Fruit fly (Drosophila melanogaster) whole organism, embryonic: ENCODE data around the gene ND-SGDH.
A peak's percentile ranks its signal among the peaks of the same experiment; 100 is the strongest.

Source experiments
- Atf-2 ChIP-seq: fragments of 200-800 bp; sonication (Bioruptor generic); optimal IDR thresholded peaks from 2 replicates; lab custom pipeline; 2016; ENCODE audit warnings: missing biosample characterization, missing genetic modification characterization
- CG12155 ChIP-seq: fragments of 200-800 bp; sonication (Bioruptor generic); optimal IDR thresholded peaks from 3 replicates; lab custom pipeline; 2016; ENCODE audit warnings: missing biosample characterization, missing genetic modification characterization
- CG1647 ChIP-seq: fragments of 200-800 bp; sonication (Bioruptor generic); optimal IDR thresholded peaks from 3 replicates; lab custom pipeline; 2016; ENCODE audit warnings: missing biosample characterization, missing genetic modification characterization
- CG16779 ChIP-seq: fragments of 200-800 bp; sonication (Bioruptor generic); IDR thresholded peaks from 2 replicates; pipeline ENCODE4 v1.3.6; 2022; ENCODE audit warnings: missing biosample characterization, missing genetic modification characterization
- CG17186 ChIP-seq: fragments of 200-800 bp; sonication (Bioruptor generic); optimal IDR thresholded peaks from 3 replicates; lab custom pipeline; 2017; ENCODE audit warnings: missing biosample characterization, missing genetic modification reagents, missing genetic modification characterization
- CG17361 ChIP-seq: fragments of 200-800 bp; sonication (Bioruptor generic); IDR thresholded peaks from 3 replicates; pipeline ENCODE4 v1.3.6; 2022; ENCODE audit warnings: missing biosample characterization, missing genetic modification characterization
- CG17829 ChIP-seq: fragments of 200-800 bp; optimal IDR thresholded peaks from 2 replicates; lab custom pipeline; 2019; ENCODE audit warnings: missing biosample characterization, mild to moderate bottlenecking, missing genetic modification characterization, moderate library complexity
- CG1832 ChIP-seq: fragments of 200-800 bp; sonication (Bioruptor generic); optimal IDR thresholded peaks from 2 replicates; lab custom pipeline; 2017; ENCODE audit warnings: missing biosample characterization, mild to moderate bottlenecking, missing genetic modification characterization, inconsistent platforms
- CG18476 ChIP-seq: fragments of 200-800 bp; sonication (Bioruptor generic); optimal IDR thresholded peaks from 2 replicates; lab custom pipeline; 2016; ENCODE audit warnings: missing biosample characterization, mild to moderate bottlenecking, missing genetic modification characterization
- CG2199 ChIP-seq: fragments of 200-800 bp; sonication (Bioruptor generic); IDR thresholded peaks from 3 replicates; pipeline ENCODE4 v1.3.6; 2022; ENCODE audit warnings: missing biosample characterization, missing genetic modification characterization
- CG2712 ChIP-seq: fragments of 200-800 bp; optimal IDR thresholded peaks from 3 replicates; lab custom pipeline; 2019; ENCODE audit warnings: missing biosample characterization, mild to moderate bottlenecking, missing genetic modification characterization, moderate library complexity
- CG31388 ChIP-seq: fragments of 200-800 bp; sonication (Bioruptor generic); optimal IDR thresholded peaks from 2 replicates; lab custom pipeline; 2016; ENCODE audit warnings: missing biosample characterization, missing genetic modification characterization
- CG3163 ChIP-seq: fragments of 200-800 bp; sonication (Bioruptor generic); optimal IDR thresholded peaks from 3 replicates; lab custom pipeline; 2016; ENCODE audit warnings: missing biosample characterization, missing genetic modification characterization
- CG34376 ChIP-seq: fragments of 200-800 bp; sonication (Bioruptor generic); optimal IDR thresholded peaks from 2 replicates; lab custom pipeline; 2018; ENCODE audit warnings: missing biosample characterization, mild to moderate bottlenecking, missing genetic modification characterization
- CG4282 ChIP-seq: fragments of 200-800 bp; sonication (Bioruptor generic); optimal IDR thresholded peaks from 2 replicates; lab custom pipeline; 2016; ENCODE audit warnings: missing biosample characterization, missing genetic modification characterization
- CG4617 ChIP-seq: fragments of 200-800 bp; sonication (Bioruptor generic); optimal IDR thresholded peaks from 3 replicates; lab custom pipeline; 2016; ENCODE audit warnings: missing biosample characterization, missing genetic modification characterization, borderline replicate concordance
- CG7357 ChIP-seq: fragments of 200-800 bp; sonication (Bioruptor generic); IDR thresholded peaks from 3 replicates; pipeline ENCODE4 v1.3.6; 2022; ENCODE audit warnings: missing biosample characterization, missing genetic modification characterization
- CG8281 ChIP-seq: fragments of 200-800 bp; sonication (Bioruptor generic); optimal IDR thresholded peaks from 2 replicates; lab custom pipeline; 2018; ENCODE audit warnings: missing biosample characterization, mild to moderate bottlenecking, missing genetic modification characterization, moderate library complexity
- CG8924 ChIP-seq: fragments of 200-800 bp; optimal IDR thresholded peaks from 3 replicates; lab custom pipeline; 2019; ENCODE audit warnings: missing biosample characterization, mild to moderate bottlenecking, missing genetic modification characterization, moderate library complexity
- Doc3 ChIP-seq: fragments of 200-800 bp; sonication (Bioruptor generic); IDR thresholded peaks from 3 replicates; pipeline ENCODE4 v1.3.6; 2022; ENCODE audit warnings: missing biosample characterization, missing genetic modification characterization; ENCODE audit not compliant: partially characterized antibody
- E2f2 ChIP-seq: fragments of 200-800 bp; sonication (Bioruptor generic); IDR thresholded peaks from 2 replicates; pipeline ENCODE4 v1.3.6; 2022; ENCODE audit warnings: missing biosample characterization, missing genetic modification characterization
- ERR ChIP-seq: fragments of 200-800 bp; sonication (Bioruptor generic); optimal IDR thresholded peaks from 2 replicates; lab custom pipeline; 2016; ENCODE audit warnings: missing biosample characterization, missing genetic modification characterization
- HHEX ChIP-seq: fragments of 200-800 bp; sonication (Bioruptor generic); optimal IDR thresholded peaks from 3 replicates; lab custom pipeline; 2017; ENCODE audit warnings: missing biosample characterization, mild to moderate bottlenecking, missing genetic modification characterization, missing genetic modification reagents
- HLH54F ChIP-seq: fragments of 200-800 bp; sonication (Bioruptor generic); optimal IDR thresholded peaks from 3 replicates; lab custom pipeline; 2016; ENCODE audit warnings: missing biosample characterization, missing genetic modification characterization
- MESR4 ChIP-seq: fragments of 200-800 bp; sonication (Bioruptor generic); optimal IDR thresholded peaks from 2 replicates; lab custom pipeline; 2018; ENCODE audit warnings: missing biosample characterization, mild to moderate bottlenecking, missing genetic modification characterization, moderate library complexity
- Six4 ChIP-seq: fragments of 200-800 bp; sonication (Bioruptor generic); optimal IDR thresholded peaks from 2 replicates; lab custom pipeline; 2016; ENCODE audit warnings: missing biosample characterization, missing genetic modification characterization
- Sox100B ChIP-seq: fragments of 200-800 bp; sonication (Bioruptor generic); optimal IDR thresholded peaks from 3 replicates; lab custom pipeline; 2018; ENCODE audit warnings: missing biosample characterization, mild to moderate bottlenecking, missing genetic modification characterization
- Sox102F ChIP-seq: fragments of 200-800 bp; sonication (Bioruptor generic); optimal IDR thresholded peaks from 2 replicates; lab custom pipeline; 2018; ENCODE audit warnings: missing biosample characterization, mild to moderate bottlenecking, missing genetic modification characterization, moderate library complexity
- az2 ChIP-seq: fragments of 200-800 bp; sonication (Bioruptor generic); optimal IDR thresholded peaks from 3 replicates; lab custom pipeline; 2016; ENCODE audit warnings: missing biosample characterization, missing genetic modification characterization
- cato ChIP-seq: fragments of 200-800 bp; sonication (Bioruptor generic); optimal IDR thresholded peaks from 2 replicates; lab custom pipeline; 2016; ENCODE audit warnings: missing biosample characterization, missing genetic modification characterization, borderline replicate concordance
- chm ChIP-seq: fragments of 200-800 bp; sonication (Bioruptor generic); IDR thresholded peaks from 2 replicates; pipeline ENCODE4 v1.3.6; 2022; ENCODE audit warnings: missing biosample characterization, missing genetic modification characterization
- crc ChIP-seq: fragments of 200-800 bp; sonication (Bioruptor generic); optimal IDR thresholded peaks from 2 replicates; lab custom pipeline; 2016; ENCODE audit warnings: missing biosample characterization, missing genetic modification characterization
- fd96Cb ChIP-seq: fragments of 200-800 bp; sonication (Bioruptor generic); optimal IDR thresholded peaks from 2 replicates; lab custom pipeline; 2018; ENCODE audit warnings: missing biosample characterization, mild to moderate bottlenecking, missing genetic modification characterization, moderate library complexity
- gem ChIP-seq: fragments of 200-800 bp; sonication (Bioruptor generic); optimal IDR thresholded peaks from 2 replicates; lab custom pipeline; 2019; ENCODE audit warnings: missing biosample characterization, mild to moderate bottlenecking, missing genetic modification characterization, moderate library complexity
- hth ChIP-seq: fragments of >200 bp; optimal IDR thresholded peaks from 2 replicates; lab custom pipeline; 2017; ENCODE audit warnings: inconsistent platforms
- ken ChIP-seq: fragments of 200-800 bp; sonication (Bioruptor generic); IDR thresholded peaks from 3 replicates; pipeline ENCODE4 v1.3.6; 2022; ENCODE audit warnings: missing biosample characterization, missing genetic modification characterization
- lbe ChIP-seq: fragments of 200-800 bp; sonication (Bioruptor generic); optimal IDR thresholded peaks from 2 replicates; lab custom pipeline; 2016; ENCODE audit warnings: missing biosample characterization, mild to moderate bottlenecking, missing genetic modification characterization
- lov ChIP-seq, 2 experiments: fragments of 200-800 bp in 1 of 2; fragments of >200 bp in 1 of 2; sonication (Bioruptor generic) in 1 of 2; IDR thresholded peaks in 1 of 2; optimal IDR thresholded peaks in 1 of 2; 2 replicates in 1 of 2; 3 replicates in 1 of 2; pipeline versions ENCODE4 v1.3.6 to Lab custom; 2017 to 2022; ENCODE audit warnings: missing biosample characterization in 1 of 2, missing genetic modification characterization in 1 of 2
- nom ChIP-seq: fragments of 200-800 bp; sonication (Bioruptor generic); optimal IDR thresholded peaks from 2 replicates; lab custom pipeline; 2017; ENCODE audit warnings: missing biosample characterization, missing genetic modification characterization, mild to moderate bottlenecking, moderate library complexity, missing genetic modification reagents
- p53 ChIP-seq: fragments of 200-800 bp; sonication (Bioruptor generic); optimal IDR thresholded peaks from 2 replicates; lab custom pipeline; 2016; ENCODE audit warnings: missing biosample characterization, missing genetic modification characterization
- phol ChIP-seq: fragments of 200-800 bp; sonication (Bioruptor generic); optimal IDR thresholded peaks from 3 replicates; lab custom pipeline; 2018; ENCODE audit warnings: missing biosample characterization, mild to moderate bottlenecking, missing genetic modification characterization, moderate library complexity
- salm ChIP-seq: fragments of 200-800 bp; sonication (Bioruptor generic); optimal IDR thresholded peaks from 2 replicates; lab custom pipeline; 2018; ENCODE audit warnings: missing biosample characterization, mild to moderate bottlenecking, missing genetic modification characterization
- sens ChIP-seq: fragments of 200-800 bp; sonication (Bioruptor generic); peaks from one replicate; lab custom pipeline; 2016; ENCODE audit warnings: missing biosample characterization, missing genetic modification characterization
- sisA ChIP-seq: fragments of 200-800 bp; sonication (Bioruptor generic); IDR thresholded peaks from 2 replicates; pipeline ENCODE4 v1.3.6; 2022; ENCODE audit warnings: missing biosample characterization, missing genetic modification characterization
- twi ChIP-seq: fragments of 200-800 bp; optimal IDR thresholded peaks from 2 replicates; lab custom pipeline; 2019; ENCODE audit warnings: missing biosample characterization, mild to moderate bottlenecking, missing genetic modification characterization, moderate library complexity

ND-SGDH gene

DNA sequence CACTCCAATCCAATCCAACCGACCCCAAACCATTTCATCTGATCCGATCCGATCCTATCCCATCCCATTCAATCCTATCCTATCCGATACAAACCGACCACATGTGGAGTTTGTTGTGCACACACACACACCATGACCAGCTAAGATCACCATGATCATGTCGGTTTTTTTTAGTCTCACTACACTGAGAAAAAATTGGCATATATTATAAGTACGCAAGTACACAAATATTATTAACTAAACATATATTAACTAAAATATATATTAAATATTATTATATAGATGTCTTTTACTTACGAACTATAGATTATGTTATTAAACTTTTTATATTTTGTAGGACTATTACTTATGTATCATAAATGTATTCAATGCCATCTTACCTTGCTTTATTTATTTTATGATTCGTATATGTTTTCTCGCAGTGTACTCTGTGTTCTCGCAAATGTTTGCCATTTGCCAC, 36.4 kb downstream of the ND-SGDH start (continued):
- TF ChIP-seq gem (tag; lab: Kevin White, UChicago): peak; percentile 68
- peak; percentile 50 for TF ChIP-seq Sox100B (GFP tag; lab: Kevin White, UChicago)

DNA sequence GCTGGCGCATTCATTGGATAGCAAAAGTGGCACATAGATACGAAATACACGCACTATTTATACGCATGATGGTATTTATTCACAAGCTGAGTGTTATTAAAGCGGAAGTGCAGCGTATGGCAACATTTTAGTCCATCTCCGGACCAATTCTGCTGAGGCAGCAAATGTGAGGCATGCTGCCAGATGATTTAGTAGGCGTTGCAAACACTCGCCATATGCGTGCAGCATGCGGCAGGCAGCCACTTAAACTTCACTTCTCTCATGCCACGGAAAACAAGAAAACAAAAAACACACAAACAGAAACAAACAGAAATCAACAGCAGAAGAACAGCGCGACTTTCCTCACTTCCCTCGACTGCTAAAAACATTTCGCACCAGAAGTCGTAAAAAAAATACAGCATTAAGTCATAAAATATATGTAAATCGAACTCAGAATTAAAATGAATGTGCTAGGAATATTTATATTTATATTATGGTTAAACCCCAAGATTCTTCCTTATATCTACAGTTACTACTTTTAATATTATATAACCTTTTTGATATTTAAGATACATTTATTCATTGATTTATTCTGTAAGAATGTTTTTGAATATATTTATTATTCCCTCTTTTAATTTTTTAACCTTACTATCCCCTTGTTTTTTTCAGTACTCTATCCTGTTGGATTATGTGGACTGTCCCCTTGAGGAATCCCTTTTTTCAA, 38.9 kb downstream of the ND-SGDH start:
- TF ChIP-seq CG16779 (peak; percentile 19; the same call in 1 of the 2 replicates), nom (GFP tag; lab: Kevin White, UChicago) (peak; percentile 49), sens (GFP tag; lab: Kevin White, UChicago) (peak; percentile 58), CG2199 (GFP tag; lab: Robert Waterston, UW) (peak; percentile 79; the same call in 2 of the 3 replicates), CG31388 (no peak), twi (tag; lab: Kevin White, UChicago) (peak; percentile 99), CG17361 (GFP tag; lab: Robert Waterston, UW) (no peak), Six4 (GFP tag; lab: Kevin White, UChicago) (no peak), lov (optimal IDR thresholded peaks at IDR 0.05; lab: Kevin White, UChicago) (no peak), lov (GFP tag; IDR thresholded peaks at IDR 0.05; lab: Robert Waterston, UW) (0 out of 3 replicates have a peak, but pooled peaks have one; percentile 50), CG4617 (no peak), CG8281 (no peak), CG17186 (GFP tag; lab: Kevin White, UChicago) (no peak), hth (lab: Kevin White, UChicago) (no peak), Doc3 (no peak), ERR (GFP tag; lab: Kevin White, UChicago) (no peak)

DNA sequence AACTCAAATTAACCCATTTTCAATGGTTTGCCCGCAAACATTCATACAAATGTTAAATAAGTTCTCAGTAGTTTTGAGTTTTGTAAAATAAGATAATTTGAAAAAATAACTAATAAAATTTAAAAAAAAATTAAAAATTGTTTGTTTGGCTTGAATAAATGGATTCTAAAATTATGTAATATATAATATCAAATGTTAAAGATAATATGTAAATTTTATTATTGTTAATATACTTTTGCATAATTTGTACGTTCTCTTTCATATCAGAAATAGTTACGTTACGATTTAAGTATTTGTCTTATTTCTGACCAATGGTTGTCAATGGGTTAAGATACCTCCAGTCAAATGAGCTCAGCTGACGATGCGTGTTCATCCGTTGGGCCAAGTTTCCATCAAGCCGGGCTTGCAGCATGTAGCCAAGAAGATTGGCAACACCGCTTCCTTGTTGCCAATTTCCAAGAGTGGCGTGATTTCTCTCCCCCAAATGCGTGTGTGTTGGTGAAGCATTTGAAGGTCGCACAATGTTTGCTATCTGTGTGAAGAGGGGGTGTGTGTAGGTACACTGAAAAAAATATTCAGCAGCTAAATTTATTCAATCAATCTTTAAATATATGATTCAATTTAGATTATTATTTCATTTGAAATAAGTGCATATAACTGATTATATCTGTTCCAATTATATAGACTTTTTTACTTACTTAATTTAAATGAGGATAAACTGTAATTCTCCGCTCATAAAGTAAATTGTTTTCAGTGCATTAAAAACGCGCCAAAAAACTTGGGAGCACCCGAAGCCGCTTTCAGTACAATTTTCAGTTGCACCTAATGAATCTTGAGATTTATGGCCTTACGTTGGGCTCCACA, 41.4 kb downstream of the ND-SGDH start:
- TF ChIP-seq Atf-2 (GFP tag; lab: Kevin White, UChicago) (no peak), CG7357 (GFP tag; lab: Robert Waterston, UW) (no peak; the same call in 2 of the 3 replicates), cato (GFP tag; lab: Kevin White, UChicago) (no peak), salm (tag; lab: Kevin White, UChicago) (no peak), CG2712 (tag; lab: Kevin White, UChicago) (peak; percentile 56), phol (peak; percentile 54), HLH54F (GFP tag; lab: Kevin White, UChicago) (no peak), CG8924 (tag; lab: Kevin White, UChicago) (peak; percentile 6), Sox102F (GFP tag; lab: Kevin White, UChicago) (peak; percentile 52), E2f2 (peak; percentile 30; the same call in 1 of the 2 replicates), CG18476 (GFP tag; lab: Kevin White, UChicago) (no peak), chm (no peak), CG4282 (GFP tag; lab: Kevin White, UChicago) (no peak), az2 (GFP tag; lab: Kevin White, UChicago) (no peak), crc (GFP tag; lab: Kevin White, UChicago) (no peak), lbe (GFP tag; lab: Kevin White, UChicago) (no peak), fd96Cb (tag; lab: Kevin White, UChicago) (peak; percentile 18), HHEX (GFP tag; lab: Kevin White, UChicago) (no peak), sisA (no peak), Sox100B (GFP tag; lab: Kevin White, UChicago) (no peak), CG34376 (GFP tag; lab: Kevin White, UChicago) (no peak), MESR4 (GFP tag; lab: Kevin White, UChicago) (no peak), CG1647 (GFP tag; lab: Kevin White, UChicago) (no peak), ken (no peak), CG1832 (GFP tag; lab: Kevin White, UChicago) (no peak), CG3163 (no peak), CG12155 (GFP tag; lab: Kevin White, UChicago) (no peak), p53 (GFP tag; lab: Kevin White, UChicago) (no peak), CG17829 (tag; lab: Kevin White, UChicago) (peak; percentile 23)
